Fruit fly (Drosophila melanogaster) whole organism, embryonic: ENCODE measurements around the gene Irk1.
A peak's percentile ranks its signal among the peaks of the same experiment; 100 is the strongest.

ENCODE experiments used
- Aef1 ChIP-seq: fragments of 200-800 bp; sonication (Bioruptor generic); IDR thresholded peaks from 3 replicates; pipeline ENCODE4 v1.3.6; 2022; ENCODE audit warnings: missing biosample characterization, missing genetic modification characterization
- Atf6 ChIP-seq: fragments of 200-800 bp; sonication (Bioruptor generic); IDR thresholded peaks from 2 replicates; pipeline ENCODE4 v1.3.6; 2022; ENCODE audit warnings: missing biosample characterization, missing genetic modification characterization
- Awh ChIP-seq: fragments of 200-800 bp; sonication (Bioruptor generic); IDR thresholded peaks from 2 replicates; pipeline ENCODE4, ENCODE4 v1.3.6; 2022; ENCODE audit warnings: missing biosample characterization, missing genetic modification characterization
- CG10654 ChIP-seq: fragments of 200-800 bp; sonication (Bioruptor generic); optimal IDR thresholded peaks from 2 replicates; lab custom pipeline; 2016; ENCODE audit warnings: missing biosample characterization, missing genetic modification characterization
- CG11085 ChIP-seq: fragments of 200-800 bp; sonication (Bioruptor generic); IDR thresholded peaks from 2 replicates; pipeline ENCODE4 v1.3.6; 2022; ENCODE audit warnings: missing biosample characterization, missing genetic modification characterization
- CG13775 ChIP-seq: fragments of 200-800 bp; sonication (Bioruptor generic); optimal IDR thresholded peaks from 3 replicates; lab custom pipeline; 2017; ENCODE audit warnings: missing biosample characterization, mild to moderate bottlenecking, missing genetic modification characterization
- CG14441 ChIP-seq: fragments of 200-800 bp; sonication (Bioruptor generic); IDR thresholded peaks from 2 replicates; pipeline ENCODE4 v1.3.6; 2022; ENCODE audit warnings: missing biosample characterization, missing genetic modification characterization
- CG14965 ChIP-seq: fragments of 200-800 bp; sonication (Bioruptor generic); optimal IDR thresholded peaks from 2 replicates; lab custom pipeline; 2016; ENCODE audit warnings: missing biosample characterization, missing genetic modification characterization, borderline replicate concordance
- CG15514 ChIP-seq: fragments of 200-800 bp; sonication (Bioruptor generic); optimal IDR thresholded peaks from 3 replicates; lab custom pipeline; 2017; ENCODE audit warnings: missing biosample characterization, missing genetic modification characterization, mild to moderate bottlenecking, moderate library complexity, missing genetic modification reagents
- CG16815 ChIP-seq: fragments of 200-800 bp; sonication (Bioruptor generic); optimal IDR thresholded peaks from 3 replicates; lab custom pipeline; 2017; ENCODE audit warnings: missing biosample characterization, mild to moderate bottlenecking, missing genetic modification characterization
- CG1832 ChIP-seq: fragments of 200-800 bp; sonication (Bioruptor generic); optimal IDR thresholded peaks from 2 replicates; lab custom pipeline; 2017; ENCODE audit warnings: missing biosample characterization, mild to moderate bottlenecking, missing genetic modification characterization, inconsistent platforms
- CG3065 ChIP-seq: fragments of 200-800 bp; sonication (Bioruptor generic); optimal IDR thresholded peaks from 2 replicates; lab custom pipeline; 2016; ENCODE audit warnings: missing biosample characterization, missing genetic modification characterization
- CG3163 ChIP-seq: fragments of 200-800 bp; sonication (Bioruptor generic); optimal IDR thresholded peaks from 3 replicates; lab custom pipeline; 2016; ENCODE audit warnings: missing biosample characterization, missing genetic modification characterization
- CG32532 ChIP-seq: fragments of 200-800 bp; sonication (Bioruptor generic); IDR thresholded peaks from 2 replicates; pipeline ENCODE4 v1.3.6; 2022; ENCODE audit warnings: missing biosample characterization, missing genetic modification characterization
- CG3407 ChIP-seq: fragments of 200-800 bp; sonication (Bioruptor generic); optimal IDR thresholded peaks from 2 replicates; lab custom pipeline; 2018; ENCODE audit warnings: missing biosample characterization, mild to moderate bottlenecking, missing genetic modification characterization
- CG34376 ChIP-seq: fragments of 200-800 bp; sonication (Bioruptor generic); optimal IDR thresholded peaks from 2 replicates; lab custom pipeline; 2018; ENCODE audit warnings: missing biosample characterization, mild to moderate bottlenecking, missing genetic modification characterization
- CG3726 ChIP-seq: fragments of 200-800 bp; sonication (Bioruptor generic); IDR thresholded peaks from 3 replicates; pipeline ENCODE4, ENCODE4 v1.3.6; 2022; ENCODE audit warnings: missing biosample characterization, missing genetic modification characterization
- CG4328 ChIP-seq: fragments of 200-800 bp; sonication (Bioruptor generic); optimal IDR thresholded peaks from 3 replicates; lab custom pipeline; 2017; ENCODE audit warnings: missing biosample characterization, missing genetic modification reagents, missing genetic modification characterization
- CG4854 ChIP-seq: fragments of 200-800 bp; sonication (Bioruptor generic); optimal IDR thresholded peaks from 2 replicates; lab custom pipeline; 2016; ENCODE audit warnings: missing biosample characterization, missing genetic modification characterization, inconsistent platforms
- CG7271 ChIP-seq: fragments of 200-800 bp; sonication (Bioruptor generic); optimal IDR thresholded peaks from 2 replicates; lab custom pipeline; 2018; ENCODE audit warnings: missing biosample characterization, mild to moderate bottlenecking, missing genetic modification characterization, moderate library complexity
- CG7987 ChIP-seq: fragments of 200-800 bp; sonication (Bioruptor generic); optimal IDR thresholded peaks from 2 replicates; lab custom pipeline; 2018; ENCODE audit warnings: missing biosample characterization, mild to moderate bottlenecking, missing genetic modification characterization, moderate library complexity
- CG8765 ChIP-seq: fragments of 200-800 bp; sonication (Bioruptor generic); IDR thresholded peaks from 2 replicates; pipeline ENCODE4 v1.3.6; 2022; ENCODE audit warnings: missing biosample characterization, missing genetic modification characterization
- CG8944 ChIP-seq: fragments of 200-800 bp; sonication (Bioruptor generic); optimal IDR thresholded peaks from 3 replicates; lab custom pipeline; 2016; ENCODE audit warnings: missing biosample characterization, missing genetic modification characterization
- CG9437 ChIP-seq: fragments of 200-800 bp; sonication (Bioruptor generic); optimal IDR thresholded peaks from 2 replicates; lab custom pipeline; 2018; ENCODE audit warnings: missing biosample characterization, mild to moderate bottlenecking, missing genetic modification characterization
- CTCF ChIP-seq: fragments of 200-800 bp; sonication (Bioruptor generic); optimal IDR thresholded peaks from 2 replicates; lab custom pipeline; 2017; ENCODE audit warnings: missing biosample characterization, mild to moderate bottlenecking, missing genetic modification characterization, moderate library complexity
- CoRest ChIP-seq: fragments of 200-800 bp; sonication (Bioruptor generic); optimal IDR thresholded peaks from 3 replicates; lab custom pipeline; 2018; ENCODE audit warnings: missing biosample characterization, mild to moderate bottlenecking, missing genetic modification characterization, moderate library complexity
- Dek ChIP-seq: fragments of 200-800 bp; sonication (Bioruptor generic); optimal IDR thresholded peaks from 3 replicates; lab custom pipeline; 2019; ENCODE audit warnings: missing biosample characterization, mild to moderate bottlenecking, missing genetic modification characterization, moderate library complexity
- Dip2 ChIP-seq: fragments of 200-800 bp; sonication (Bioruptor generic); IDR thresholded peaks from 2 replicates; pipeline ENCODE4 v1.3.6; 2022; ENCODE audit warnings: missing biosample characterization, missing genetic modification characterization
- E2f1 ChIP-seq: fragments of 200-800 bp; sonication (Bioruptor generic); IDR thresholded peaks from 2 replicates; pipeline ENCODE4 v1.3.6; 2022; ENCODE audit warnings: missing biosample characterization, missing genetic modification characterization
- ERR ChIP-seq: fragments of 200-800 bp; sonication (Bioruptor generic); optimal IDR thresholded peaks from 2 replicates; lab custom pipeline; 2016; ENCODE audit warnings: missing biosample characterization, missing genetic modification characterization
- Lhr ChIP-seq: fragments of 200-800 bp; sonication (Bioruptor generic); optimal IDR thresholded peaks from 3 replicates; lab custom pipeline; 2017; ENCODE audit warnings: mild to moderate bottlenecking, missing biosample characterization, missing genetic modification reagents, missing genetic modification characterization
- Med ChIP-seq: fragments of 200-800 bp; sonication (Bioruptor generic); peaks from one replicate; lab custom pipeline; 2016; ENCODE audit warnings: missing biosample characterization, missing genetic modification characterization, mild to moderate bottlenecking, inconsistent platforms, moderate library complexity
- Meics ChIP-seq: fragments of 200-800 bp; sonication (Bioruptor generic); optimal IDR thresholded peaks from 2 replicates; lab custom pipeline; 2017; ENCODE audit warnings: missing biosample characterization, mild to moderate bottlenecking, missing genetic modification characterization
- Nf-YC ChIP-seq: fragments of 200-800 bp; optimal IDR thresholded peaks from 3 replicates; lab custom pipeline; 2019; ENCODE audit warnings: missing biosample characterization, mild to moderate bottlenecking, missing genetic modification characterization, moderate library complexity
- Sox100B ChIP-seq: fragments of 200-800 bp; sonication (Bioruptor generic); optimal IDR thresholded peaks from 3 replicates; lab custom pipeline; 2018; ENCODE audit warnings: missing biosample characterization, mild to moderate bottlenecking, missing genetic modification characterization
- Sry-β ChIP-seq: fragments of 200-800 bp; sonication (Bioruptor generic); optimal IDR thresholded peaks from 2 replicates; lab custom pipeline; 2018; ENCODE audit warnings: missing biosample characterization, mild to moderate bottlenecking, missing genetic modification characterization, moderate library complexity
- cas ChIP-seq: fragments of 200-800 bp; sonication (Bioruptor generic); IDR thresholded peaks from 2 replicates; pipeline ENCODE4 v1.3.6; 2022; ENCODE audit warnings: missing biosample characterization, missing genetic modification characterization
- caup ChIP-seq: fragments of 200-800 bp; sonication (Bioruptor generic); optimal IDR thresholded peaks from 3 replicates; lab custom pipeline; 2017; ENCODE audit warnings: missing biosample characterization, mild to moderate bottlenecking, missing genetic modification characterization, moderate library complexity; ENCODE audit not compliant: severe bottlenecking
- cg ChIP-seq: fragments of 200-800 bp; sonication (Bioruptor generic); optimal IDR thresholded peaks from 3 replicates; lab custom pipeline; 2019; ENCODE audit warnings: missing biosample characterization, mild to moderate bottlenecking, missing genetic modification characterization, moderate library complexity
- en ChIP-seq: fragments of 200-800 bp; sonication (Bioruptor generic); optimal IDR thresholded peaks from 2 replicates; lab custom pipeline; 2016; ENCODE audit warnings: missing biosample characterization, missing genetic modification characterization
- fd96Cb ChIP-seq: fragments of 200-800 bp; sonication (Bioruptor generic); optimal IDR thresholded peaks from 2 replicates; lab custom pipeline; 2018; ENCODE audit warnings: missing biosample characterization, mild to moderate bottlenecking, missing genetic modification characterization, moderate library complexity
- lbe ChIP-seq: fragments of 200-800 bp; sonication (Bioruptor generic); optimal IDR thresholded peaks from 2 replicates; lab custom pipeline; 2016; ENCODE audit warnings: missing biosample characterization, mild to moderate bottlenecking, missing genetic modification characterization
- maf-S ChIP-seq: fragments of 200-800 bp; sonication (Bioruptor generic); optimal IDR thresholded peaks from 2 replicates; lab custom pipeline; 2016; ENCODE audit warnings: missing biosample characterization, missing genetic modification characterization
- mirr ChIP-seq: fragments of 200-800 bp; sonication (Bioruptor generic); optimal IDR thresholded peaks from 3 replicates; lab custom pipeline; 2018; ENCODE audit warnings: missing biosample characterization, mild to moderate bottlenecking, missing genetic modification characterization
- nerfin-1 ChIP-seq: fragments of 200-800 bp; sonication (Bioruptor generic); optimal IDR thresholded peaks from 3 replicates; lab custom pipeline; 2019; ENCODE audit warnings: missing biosample characterization, mild to moderate bottlenecking, missing genetic modification characterization, moderate library complexity
- odd ChIP-seq: fragments of 200-800 bp; sonication (Bioruptor generic); optimal IDR thresholded peaks from 2 replicates; lab custom pipeline; 2017; ENCODE audit warnings: missing biosample characterization, mild to moderate bottlenecking, missing genetic modification characterization
- pho ChIP-seq: fragments of 200-800 bp; sonication (Bioruptor generic); optimal IDR thresholded peaks from 2 replicates; lab custom pipeline; 2016; ENCODE audit warnings: missing biosample characterization, missing genetic modification characterization
- pita ChIP-seq: fragments of 200-800 bp; sonication (Bioruptor generic); optimal IDR thresholded peaks from 2 replicates; lab custom pipeline; 2017; ENCODE audit warnings: missing biosample characterization, mild to moderate bottlenecking, missing genetic modification characterization
- pros ChIP-seq: fragments of 200-800 bp; sonication (Bioruptor generic); optimal IDR thresholded peaks from 3 replicates; lab custom pipeline; 2019; ENCODE audit warnings: missing biosample characterization, mild to moderate bottlenecking, missing genetic modification characterization, moderate library complexity
- pzg ChIP-seq: fragments of 200-800 bp; sonication (Bioruptor generic); optimal IDR thresholded peaks from 3 replicates; lab custom pipeline; 2018; ENCODE audit warnings: missing biosample characterization, mild to moderate bottlenecking, missing genetic modification characterization, moderate library complexity
- so ChIP-seq: fragments of 200-800 bp; sonication (Bioruptor generic); IDR thresholded peaks from 3 replicates; pipeline ENCODE4 v1.3.6; 2022; ENCODE audit warnings: missing biosample characterization, missing genetic modification characterization
- trh ChIP-seq: fragments of 200-800 bp; sonication (Bioruptor generic); optimal IDR thresholded peaks from 2 replicates; lab custom pipeline; 2016; ENCODE audit warnings: missing biosample characterization, missing genetic modification characterization

Irk1 gene

DNA sequence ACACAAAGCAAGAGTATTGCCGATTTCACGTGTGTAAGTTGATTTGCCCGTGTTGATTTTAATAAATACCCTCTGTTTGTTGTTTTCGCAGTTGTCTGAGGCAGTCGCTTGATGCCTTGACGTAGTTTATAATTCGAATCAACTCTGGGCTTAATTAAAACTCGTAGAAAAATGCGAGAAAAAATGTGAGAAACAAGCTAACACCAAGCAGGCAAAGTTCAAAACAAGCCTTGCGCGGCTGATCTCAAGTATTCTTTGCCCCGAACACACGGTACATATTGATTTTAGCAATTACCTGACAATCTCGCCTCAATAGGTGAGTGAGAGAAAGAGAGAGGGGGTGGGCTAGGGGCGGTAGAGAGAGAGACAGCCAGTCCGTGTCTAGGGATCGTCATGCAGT, 57.1 kb downstream of the Irk1 start (continued):
- TF ChIP-seq cas (GFP tag; lab: Robert Waterston, UW) (no peak), CG9437 (no peak), CG3407 (GFP tag; lab: Kevin White, UChicago) (peak; percentile 11), Nf-YC (peak; percentile 4), CG32532 (peak; percentile 53; the same call in 1 of the 2 replicates), pzg (GFP tag; lab: Kevin White, UChicago) (no peak), CG15514 (GFP tag; lab: Kevin White, UChicago) (peak; percentile 55), CG11085 (GFP tag; lab: Robert Waterston, UW) (no peak), cg (no peak), en (GFP tag; lab: Kevin White, UChicago) (no peak), Med (GFP tag; lab: Kevin White, UChicago) (peak; percentile 89), CG14441 (peak; percentile 20; the same call in 1 of the 2 replicates), CG7987 (peak; percentile 48), CG3726 (no peak), Meics (GFP tag; lab: Kevin White, UChicago) (peak; percentile 72), CG13775 (GFP tag; lab: Kevin White, UChicago) (peak; percentile 24), Dip2 (GFP tag; lab: Robert Waterston, UW) (no peak), Atf6 (peak; percentile 79), lbe (GFP tag; lab: Kevin White, UChicago) (no peak), Awh (GFP tag; lab: Robert Waterston, UW) (no peak), CTCF (GFP tag; lab: Kevin White, UChicago) (no peak), CG3163 (GFP tag; lab: Kevin White, UChicago) (no peak), CG16815 (GFP tag; lab: Kevin White, UChicago) (no peak), odd (GFP tag; lab: Kevin White, UChicago) (peak; percentile 41), nerfin-1 (tag; lab: Kevin White, UChicago) (no peak), CG8944 (no peak), CG4328 (GFP tag; lab: Kevin White, UChicago) (peak; percentile 16), mirr (peak; percentile 59), so (GFP tag; lab: Robert Waterston, UW) (no peak), Sox100B (peak; percentile 35), CG4854 (GFP tag; lab: Kevin White, UChicago) (no peak), CG7271 (tag; lab: Kevin White, UChicago) (no peak), pros (GFP tag; lab: Kevin White, UChicago) (no peak), trh (GFP tag; lab: Kevin White, UChicago) (peak; percentile 26), CG1832 (GFP tag; lab: Kevin White, UChicago) (no peak), fd96Cb (no peak), CG8765 (no peak), Aef1 (GFP tag; lab: Robert Waterston, UW) (no peak), pita (no peak), caup (GFP tag; lab: Kevin White, UChicago) (peak; percentile 63), CG14965 (no peak), CG3065 (no peak), CG10654 (GFP tag; lab: Kevin White, UChicago) (no peak), Sry-β (GFP tag; lab: Kevin White, UChicago) (no peak), CG34376 (peak; percentile 52), ERR (GFP tag; lab: Kevin White, UChicago) (peak; percentile 14), pho (GFP tag; lab: Kevin White, UChicago) (peak; percentile 35), Dek (tag; lab: Kevin White, UChicago) (peak; percentile 41), E2f1 (GFP tag; lab: Robert Waterston, UW) (no peak), CoRest (peak; percentile 33), maf-S (GFP tag; lab: Kevin White, UChicago) (peak; percentile 29), Lhr (GFP tag; lab: Kevin White, UChicago) (no peak)
